Worm (Caenorhabditis elegans): Measurements from ENCODE around the gene nspb-6.
A peak's percentile ranks its signal among the peaks of the same experiment; 100 is the strongest.

Gene nspb-6

DNA sequence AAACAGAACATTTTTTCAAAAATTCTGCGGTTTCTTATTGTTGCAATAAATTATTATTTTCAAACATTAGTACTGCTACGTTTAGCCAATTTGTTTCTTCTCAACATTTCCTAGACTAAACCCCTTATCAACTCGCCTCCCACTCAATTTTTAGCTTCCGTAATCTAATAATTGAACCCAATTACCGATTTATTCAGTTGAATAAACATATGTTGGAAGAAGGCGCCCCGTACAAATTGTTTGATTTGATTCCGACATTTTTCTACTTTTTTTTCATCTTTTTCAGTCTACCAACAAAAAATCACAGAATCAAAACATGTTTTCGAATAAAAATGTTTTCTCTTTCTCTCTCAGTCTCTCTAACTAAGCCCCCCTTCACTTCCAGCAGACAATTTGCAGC, 7.4 kb downstream of the nspb-6 start:
- TF ChIP-seq pax-3 (tag; optimal IDR thresholded peaks at IDR 0.05) (no peak), lsy-2 (tag; optimal IDR thresholded peaks at IDR 0.05) (no peak), lin-15B (tag; optimal IDR thresholded peaks at IDR 0.05) (no peak), lin-14 (GFP tag; optimal IDR thresholded peaks at IDR 0.05) (peak; percentile 51), hlh-17 (GFP tag; optimal IDR thresholded peaks at IDR 0.05; ENCODE audit: borderline replicate concordance) (no peak), nhr-90 (tag; optimal IDR thresholded peaks at IDR 0.05; ENCODE audit: poor library complexity) (no peak), efl-3 (GFP tag; optimal IDR thresholded peaks at IDR 0.05) (no peak), nhr-47 (tag; optimal IDR thresholded peaks at IDR 0.05) (peak; percentile 29), ceh-8 (GFP tag; optimal IDR thresholded peaks at IDR 0.05) (peak; percentile 68)

DNA sequence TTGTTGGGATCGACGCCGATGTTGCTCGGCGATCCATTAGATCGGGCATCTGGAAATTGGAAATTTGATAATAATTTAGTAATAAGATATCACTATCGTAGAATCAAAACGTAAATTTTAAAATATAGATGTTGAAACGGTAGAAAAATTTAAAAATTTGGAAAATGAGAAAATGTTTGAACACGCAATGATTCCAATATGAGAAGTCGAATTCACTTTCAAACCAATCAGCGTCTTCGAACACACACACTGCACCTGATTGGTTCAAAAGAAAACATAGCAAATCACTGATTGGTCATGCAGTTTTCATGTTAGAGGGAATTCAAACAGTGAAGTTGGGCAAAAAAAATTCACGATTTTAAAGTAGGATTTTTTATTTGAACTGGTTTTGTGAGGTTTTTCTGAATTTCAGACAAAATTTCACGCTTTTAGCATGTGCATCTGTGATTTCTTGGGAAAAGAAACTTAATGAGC, 8.1 kb downstream of the nspb-6 start, which contains the start of gene H04M03.12:
H04M03.12 (minus strand) TSS at position 51 of the 474 bp plus-strand sequence.
- TF ChIP-seq mef-2 (tag; optimal IDR thresholded peaks at IDR 0.05) (no peak), elt-2 (tag; optimal IDR thresholded peaks at IDR 0.05) (no peak), fkh-8 (tag; optimal IDR thresholded peaks at IDR 0.05) (no peak), ceh-8 (GFP tag; optimal IDR thresholded peaks at IDR 0.05) (no peak), unc-86 (tag; optimal IDR thresholded peaks at IDR 0.05) (no peak), grh-1 (GFP tag; IDR thresholded peaks at IDR 0.05) (no peak), unc-98 (GFP tag; IDR thresholded peaks at IDR 0.05) (no peak), jun-1 (tag; optimal IDR thresholded peaks at IDR 0.05) (no peak), ceh-90 (tag; optimal IDR thresholded peaks at IDR 0.05) (no peak)

DNA sequence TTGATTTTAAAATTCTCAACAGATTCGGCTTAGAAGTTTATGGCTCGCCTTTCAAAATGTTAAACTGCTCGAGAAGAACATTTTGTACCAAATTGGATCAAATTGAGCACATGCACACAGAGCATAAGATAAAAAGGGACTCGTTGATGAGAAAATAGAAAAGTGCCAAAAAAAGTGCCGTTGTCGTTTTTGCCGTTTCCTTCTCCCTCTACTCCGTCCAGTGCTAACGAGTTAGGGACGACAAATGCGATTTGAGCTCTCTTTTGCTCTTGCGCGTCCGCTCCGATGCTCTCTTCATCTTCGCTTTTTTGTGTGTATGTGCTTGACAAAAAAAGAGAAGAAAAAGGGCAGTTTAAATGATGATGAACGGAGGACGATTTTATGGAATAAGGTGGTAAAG, 19.9 kb downstream of the nspb-6 start:
- peak; percentile 95 for TF ChIP-seq fkh-10 (GFP tag; optimal IDR thresholded peaks at IDR 0.05)
- no peak for TF ChIP-seq isw-1 (GFP tag; IDR thresholded peaks at IDR 0.05)
- no peak for TF ChIP-seq efl-1 (optimal IDR thresholded peaks at IDR 0.05)
- peak in 1 of 2 experiments; percentile 44 for TF ChIP-seq efl-1 (GFP tag; optimal IDR thresholded peaks at IDR 0.05 in 1 of 2)
- TF ChIP-seq irx-1 (tag; optimal IDR thresholded peaks at IDR 0.05) = no peak
- TF ChIP-seq ama-1 (optimal IDR thresholded peaks at IDR 0.05) = no peak
- TF ChIP-seq mab-9 (GFP tag; IDR thresholded peaks at IDR 0.05) = no peak
- TF ChIP-seq tlp-1 (tag; optimal IDR thresholded peaks at IDR 0.05) = no peak
- TF ChIP-seq lin-14 (GFP tag; optimal IDR thresholded peaks at IDR 0.05) = peak; percentile 79
- no peak for TF ChIP-seq grh-1 (GFP tag; IDR thresholded peaks at IDR 0.05)
- TF ChIP-seq nhr-28 (tag; optimal IDR thresholded peaks at IDR 0.05) = no peak
- TF ChIP-seq hlh-17 (GFP tag; optimal IDR thresholded peaks at IDR 0.05; ENCODE audit: borderline replicate concordance) = no peak
- no peak for TF ChIP-seq ztf-11 (tag; optimal IDR thresholded peaks at IDR 0.05)
- TF ChIP-seq ces-1 (GFP tag; optimal IDR thresholded peaks at IDR 0.05) = peak; percentile 24
- TF ChIP-seq ceh-88 (GFP tag; IDR thresholded peaks at IDR 0.05) = no peak
- no peak for TF ChIP-seq nhr-84 (tag; optimal IDR thresholded peaks at IDR 0.05)

DNA sequence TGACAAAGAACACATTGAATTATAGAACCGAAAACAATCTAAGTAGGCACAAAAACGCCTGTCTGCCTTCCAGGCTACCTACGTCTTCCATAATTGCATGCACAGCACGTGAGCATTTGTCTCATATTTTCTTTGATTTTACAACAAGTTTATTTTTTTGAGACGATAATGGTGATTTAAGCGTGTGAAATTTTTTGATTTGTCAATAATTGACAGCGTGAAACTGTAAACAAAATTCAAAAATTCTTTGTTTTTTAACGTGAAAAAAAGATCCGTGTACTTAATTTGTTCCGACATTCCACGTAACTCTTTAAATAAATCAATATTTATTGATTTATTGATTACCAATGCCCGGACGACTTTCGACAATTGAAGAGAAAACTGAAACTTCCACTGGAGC, 21.7 kb downstream of the nspb-6 start, which contains the start of gene dhhc-13:
dhhc-13 (plus strand) TSS at position 301 of the 400 bp plus-strand sequence.
- TF ChIP-seq lin-15B (tag; optimal IDR thresholded peaks at IDR 0.05) (no peak), nhr-28 (tag; optimal IDR thresholded peaks at IDR 0.05) (no peak), snu-23 (GFP tag; optimal IDR thresholded peaks at IDR 0.05) (no peak), efl-3 (GFP tag; optimal IDR thresholded peaks at IDR 0.05) (no peak), elt-2 (tag; optimal IDR thresholded peaks at IDR 0.05) (no peak), pag-3 (tag; optimal IDR thresholded peaks at IDR 0.05; ENCODE audit: borderline replicate concordance, insufficient read depth) (no peak), ztf-11 (tag; optimal IDR thresholded peaks at IDR 0.05) (no peak), ztf-4 (tag; optimal IDR thresholded peaks at IDR 0.05) (no peak), F16B12.6 (tag; optimal IDR thresholded peaks at IDR 0.05) (no peak), nhr-85 (tag) (no peak), nhr-12 (tag; optimal IDR thresholded peaks at IDR 0.05) (no peak), vab-15 (tag; optimal IDR thresholded peaks at IDR 0.05) (no peak), nhr-76 (tag; optimal IDR thresholded peaks at IDR 0.05) (no peak), lin-13 (GFP tag; optimal IDR thresholded peaks at IDR 0.05) (no peak), skn-1 (tag; optimal IDR thresholded peaks at IDR 0.05) (no peak)
